Worm (Caenorhabditis elegans) whole organism, L4 larva: Measurements from ENCODE around the gene math-6.
"Not testable (repeated sequence)": the region's sequence is repeated elsewhere in the genome, so short reads cannot be mapped to it uniquely, and the experiment has no call there.

Source experiments
- D1046.2 ChIP-seq: fragments of 200-800 bp; sonication (Bioruptor generic); IDR thresholded peaks from 2 replicates; pipeline ENCODE4 v1.3.6; 2022; ENCODE audit warnings: missing genetic modification characterization, missing compliant biosample characterization
- F44E2.7 ChIP-seq: fragments of 200-800 bp; sonication (Bioruptor generic); IDR thresholded peaks from 2 replicates; pipeline ENCODE4 v2.1.2; 2022; ENCODE audit warnings: missing genetic modification characterization, missing compliant biosample characterization
- R02D3.7 ChIP-seq: fragments of 150-350 bp; sonication (generic microtip); optimal IDR thresholded peaks from 3 replicates; lab custom pipeline; 2014; ENCODE audit warnings: missing biosample characterization, missing genetic modification characterization
- Y48G9A.11 ChIP-seq: fragments of 200-800 bp; sonication (Bioruptor generic); IDR thresholded peaks from 2 replicates; pipeline ENCODE4 v1.3.6; 2022; ENCODE audit warnings: missing genetic modification reagents, missing genetic modification characterization, missing compliant biosample characterization
- aha-1 ChIP-seq: fragments of 150-350 bp; peaks from one replicate; lab custom pipeline; 2014; ENCODE audit warnings: missing biosample characterization, missing genetic modification characterization
- aly-2 ChIP-seq: sonication (generic microtip); optimal IDR thresholded peaks from 2 replicates; lab custom pipeline; 2018; ENCODE audit warnings: missing biosample characterization, missing genetic modification characterization
- arid-1 ChIP-seq: fragments of 200-800 bp; sonication (Bioruptor generic); conservative IDR thresholded peaks from 2 replicates; pipeline ENCODE4 v1.3.6; 2022; ENCODE audit warnings: missing genetic modification reagents, missing genetic modification characterization, missing compliant biosample characterization
- ceh-28 ChIP-seq: fragments of 150-350 bp; optimal IDR thresholded peaks from 2 replicates; lab custom pipeline; 2014; ENCODE audit warnings: missing biosample characterization, missing genetic modification reagents, missing genetic modification characterization
- ceh-32 ChIP-seq: sonication (generic microtip); optimal IDR thresholded peaks from 2 replicates; lab custom pipeline; 2016; ENCODE audit warnings: mild to moderate bottlenecking, missing genetic modification characterization, missing compliant biosample characterization; ENCODE audit not compliant: poor library complexity
- ceh-44 ChIP-seq: fragments of 200-800 bp; sonication (Bioruptor generic); IDR thresholded peaks from 2 replicates; pipeline ENCODE4 v1.3.6; 2022; ENCODE audit warnings: missing genetic modification reagents, missing genetic modification characterization, missing compliant biosample characterization
- ceh-62 ChIP-seq: sonication (generic microtip); optimal IDR thresholded peaks from 2 replicates; lab custom pipeline; 2017; ENCODE audit warnings: missing biosample characterization, missing genetic modification characterization
- daf-16 ChIP-seq, 3 experiments: sonication (generic microtip); optimal IDR thresholded peaks; 2 replicates each; lab custom pipeline; 2016 to 2017; ENCODE audit warnings: missing genetic modification characterization in 3 of 3, missing genetic modification reagents in 3 of 3, mild to moderate bottlenecking in 2 of 3, missing compliant biosample characterization in 2 of 3, missing biosample characterization in 1 of 3, moderate library complexity in 1 of 3
- daf-19 ChIP-seq: fragments of 200-800 bp; sonication (Bioruptor generic); conservative IDR thresholded peaks from 2 replicates; pipeline ENCODE4 v1.3.6; 2022; ENCODE audit warnings: missing genetic modification characterization, missing compliant biosample characterization
- dmd-6 ChIP-seq: fragments of 200-800 bp; sonication (Bioruptor generic); IDR thresholded peaks from 2 replicates; pipeline ENCODE4 v1.3.6; 2022; ENCODE audit warnings: missing genetic modification reagents, missing genetic modification characterization, missing compliant biosample characterization
- dpl-1 ChIP-seq: fragments of 150-350 bp; optimal IDR thresholded peaks from 2 replicates; lab custom pipeline; 2014; ENCODE audit warnings: missing biosample characterization, missing genetic modification reagents, missing genetic modification characterization
- duxl-1 ChIP-seq: sonication (generic microtip); optimal IDR thresholded peaks from 2 replicates; lab custom pipeline; 2016; ENCODE audit warnings: mild to moderate bottlenecking, missing genetic modification characterization, moderate library complexity, missing compliant biosample characterization; ENCODE audit not compliant: poor library complexity
- egl-27 ChIP-seq: sonication (generic microtip); optimal IDR thresholded peaks from 3 replicates; lab custom pipeline; 2017; ENCODE audit warnings: missing biosample characterization, missing genetic modification reagents, missing genetic modification characterization
- fos-1 ChIP-seq: fragments of 150-350 bp; optimal IDR thresholded peaks from 2 replicates; lab custom pipeline; 2014; ENCODE audit warnings: missing biosample characterization, missing genetic modification characterization
- hlh-11 ChIP-seq: fragments of 200-800 bp; sonication (Bioruptor generic); optimal IDR thresholded peaks from 2 replicates; lab custom pipeline; 2018; ENCODE audit warnings: mild to moderate bottlenecking, missing genetic modification characterization, missing compliant biosample characterization
- hlh-30 ChIP-seq: sonication (generic microtip); optimal IDR thresholded peaks from 2 replicates; lab custom pipeline; 2017; ENCODE audit warnings: antibody characterized with exemption, mild to moderate bottlenecking, missing genetic modification characterization, missing compliant biosample characterization; ENCODE audit not compliant: insufficient read depth
- jun-1 ChIP-seq: fragments of 150-350 bp; optimal IDR thresholded peaks from 2 replicates; lab custom pipeline; 2014; ENCODE audit warnings: missing biosample characterization, missing genetic modification reagents, missing genetic modification characterization
- lim-7 ChIP-seq: fragments of 200-800 bp; sonication (Bioruptor generic); IDR thresholded peaks from 2 replicates; pipeline ENCODE4 v1.3.6; 2022; ENCODE audit warnings: missing genetic modification characterization, missing compliant biosample characterization
- lin-1 ChIP-seq: fragments of 200-800 bp; sonication (Bioruptor generic); IDR thresholded peaks from 2 replicates; pipeline ENCODE4 v1.3.6; 2022; ENCODE audit warnings: missing genetic modification reagents, missing genetic modification characterization, missing compliant biosample characterization
- lin-38 ChIP-seq: fragments of 200-800 bp; sonication (Bioruptor generic); IDR thresholded peaks from 2 replicates; pipeline ENCODE4 v1.3.6; 2022; ENCODE audit warnings: missing genetic modification reagents, missing genetic modification characterization, missing compliant biosample characterization
- lir-3 ChIP-seq: sonication (generic microtip); optimal IDR thresholded peaks from 2 replicates; lab custom pipeline; 2016; ENCODE audit warnings: mild to moderate bottlenecking, missing genetic modification characterization, missing compliant biosample characterization
- mdl-1 ChIP-seq, 2 experiments: fragments of 150-350 bp in 1 of 2; sonication (generic microtip) in 1 of 2; optimal IDR thresholded peaks; 2 replicates each; lab custom pipeline; 2014 to 2017; ENCODE audit warnings: missing biosample characterization in 2 of 2, missing genetic modification characterization in 2 of 2
- mxl-2 ChIP-seq: fragments of 200-800 bp; sonication (Bioruptor generic); conservative IDR thresholded peaks from 2 replicates; pipeline ENCODE4 v1.3.6; 2022; ENCODE audit warnings: missing genetic modification reagents, missing genetic modification characterization, missing compliant biosample characterization
- mxl-3 ChIP-seq: fragments of 200-800 bp; sonication (Bioruptor generic); optimal IDR thresholded peaks from 2 replicates; lab custom pipeline; 2018; ENCODE audit warnings: mild to moderate bottlenecking, missing genetic modification characterization, missing compliant biosample characterization
- nhr-28 ChIP-seq: fragments of 150-350 bp; optimal IDR thresholded peaks from 2 replicates; lab custom pipeline; 2014; ENCODE audit warnings: missing biosample characterization, missing genetic modification characterization
- nhr-41 ChIP-seq: fragments of 200-800 bp; sonication (Bioruptor generic); IDR thresholded peaks from 2 replicates; pipeline ENCODE4 v1.3.6; 2022; ENCODE audit warnings: missing genetic modification reagents, missing genetic modification characterization, missing compliant biosample characterization
- nhr-42 ChIP-seq: fragments of 200-800 bp; sonication (Bioruptor generic); IDR thresholded peaks from 2 replicates; pipeline ENCODE4 v1.3.6; 2022; ENCODE audit warnings: missing genetic modification characterization, missing compliant biosample characterization
- nhr-6 ChIP-seq: fragments of 150-350 bp; optimal IDR thresholded peaks from 2 replicates; lab custom pipeline; 2014; ENCODE audit warnings: missing biosample characterization, missing genetic modification characterization
- nhr-77 ChIP-seq: fragments of 150-350 bp; optimal IDR thresholded peaks from 2 replicates; lab custom pipeline; 2014; ENCODE audit warnings: missing biosample characterization, missing genetic modification characterization
- php-3 ChIP-seq: fragments of 200-800 bp; sonication (Bioruptor generic); IDR thresholded peaks from 2 replicates; pipeline ENCODE4 v1.3.6; 2022; ENCODE audit warnings: missing genetic modification reagents, missing genetic modification characterization, missing compliant biosample characterization
- pqm-1 ChIP-seq: sonication (generic microtip); optimal IDR thresholded peaks from 2 replicates; lab custom pipeline; 2017; ENCODE audit warnings: missing biosample characterization, missing genetic modification characterization
- set-16 ChIP-seq: fragments of 200-800 bp; sonication (Bioruptor generic); IDR thresholded peaks from 2 replicates; pipeline ENCODE4 v1.3.6; 2022; ENCODE audit warnings: missing genetic modification reagents, missing genetic modification characterization, missing compliant biosample characterization
- spr-1 ChIP-seq: sonication (generic microtip); optimal IDR thresholded peaks from 2 replicates; lab custom pipeline; 2016; ENCODE audit warnings: mild to moderate bottlenecking, missing genetic modification characterization, missing compliant biosample characterization
- tra-1 ChIP-seq: fragments of 200-800 bp; sonication (Bioruptor generic); IDR thresholded peaks from 2 replicates; pipeline ENCODE4 v1.3.6; 2022; ENCODE audit warnings: missing genetic modification reagents, missing genetic modification characterization, missing compliant biosample characterization
- unc-39 ChIP-seq: sonication (generic microtip); optimal IDR thresholded peaks from 2 replicates; lab custom pipeline; 2017; ENCODE audit warnings: missing biosample characterization, missing genetic modification characterization
- zip-2 ChIP-seq: fragments of 150-350 bp; optimal IDR thresholded peaks from 2 replicates; lab custom pipeline; 2014; ENCODE audit warnings: missing biosample characterization, missing genetic modification characterization
- ztf-7 ChIP-seq: fragments of 150-350 bp; optimal IDR thresholded peaks from 2 replicates; lab custom pipeline; 2014; ENCODE audit warnings: missing biosample characterization, missing genetic modification characterization

math-6 gene

ce11 chrII:1854094-1854493 lies 30.4 kb downstream of the math-6 start, which contains the start of gene fbxb-95:
Gene fbxb-95 (plus strand): TSS chrII:1854394.
- not testable (repeated sequence) for TF ChIP-seq ztf-7 (tag; lab: Kevin White, UChicago); mdl-1 (tag; optimal IDR thresholded peaks at IDR 0.05; lab: Kevin White, UChicago); unc-39 (tag; lab: Kevin White, UChicago)

- TF ChIP-seq F44E2.7 (GFP tag; lab: Robert Waterston, UW) = no peak
- TF ChIP-seq zip-2 (tag; lab: Kevin White, UChicago) = no peak
- TF ChIP-seq php-3 (GFP tag; lab: Robert Waterston, UW) = no peak
- TF ChIP-seq ceh-32 (tag; lab: Kevin White, UChicago) = no peak
- no peak for TF ChIP-seq aly-2 (tag; lab: Kevin White, UChicago)
- no peak for TF ChIP-seq lir-3 (tag; lab: Kevin White, UChicago)
- no peak for TF ChIP-seq hlh-30 (tag; lab: Kevin White, UChicago)
- TF ChIP-seq lin-38 (GFP tag; lab: Robert Waterston, UW) = no peak
- TF ChIP-seq ceh-62 (tag; lab: Kevin White, UChicago) = no peak
- TF ChIP-seq daf-19 = no peak
- TF ChIP-seq fos-1 (tag; lab: Kevin White, UChicago) = no peak
- no peak for TF ChIP-seq arid-1
- TF ChIP-seq set-16 = no peak
Observed at ce11 chrII:1852503-1852902, 32.0 kb downstream of the math-6 start, which contains the start of gene C52E2.2. Gene C52E2.2 (plus strand): TSS chrII:1852803.

- TF ChIP-seq ceh-44 = no peak
- peak; percentile 38 for TF ChIP-seq aha-1 (tag; lab: Kevin White, UChicago)
- TF ChIP-seq R02D3.7 (tag; lab: Kevin White, UChicago) = no peak
- peak; percentile 57 for TF ChIP-seq nhr-6 (tag; lab: Kevin White, UChicago)
- TF ChIP-seq tra-1 (GFP tag; lab: Robert Waterston, UW) = peak; percentile 97
- TF ChIP-seq nhr-41 (GFP tag; lab: Robert Waterston, UW) = no peak
- TF ChIP-seq hlh-11 (tag; lab: Kevin White, UChicago) = peak; percentile 92
- TF ChIP-seq nhr-77 = peak; percentile 94
- TF ChIP-seq nhr-42 (GFP tag; lab: Robert Waterston, UW) = peak; percentile 52; the same call in 1 of the 2 replicates
- TF ChIP-seq daf-16 (GFP tag; optimal IDR thresholded peaks at IDR 0.05; lab: Kevin White, UChicago) = no peak
- TF ChIP-seq daf-16 (tag; optimal IDR thresholded peaks at IDR 0.05; lab: Kevin White, UChicago) = peak; percentile 85
- no peak for TF ChIP-seq mxl-2 (GFP tag; lab: Robert Waterston, UW)
- no peak for TF ChIP-seq Y48G9A.11
- peak; percentile 97 for TF ChIP-seq lin-1 (GFP tag; lab: Robert Waterston, UW)
- peak; percentile 99 for TF ChIP-seq pqm-1 (tag; lab: Kevin White, UChicago)
- no peak for TF ChIP-seq dpl-1
- no peak for TF ChIP-seq egl-27 (tag; lab: Kevin White, UChicago)
- peak; percentile 96 for TF ChIP-seq nhr-28 (tag; lab: Kevin White, UChicago)
- peak; percentile 47 for TF ChIP-seq mxl-3 (GFP tag; lab: Kevin White, UChicago)
- TF ChIP-seq spr-1 (tag; lab: Kevin White, UChicago) = no peak
- peak in 1 of 2 experiments; percentile 43 for TF ChIP-seq mdl-1 (tag; optimal IDR thresholded peaks at IDR 0.05; lab: Kevin White, UChicago)
- peak; percentile 87 for TF ChIP-seq duxl-1 (tag; lab: Kevin White, UChicago)
- TF ChIP-seq ceh-28 (tag; lab: Kevin White, UChicago) = no peak
- peak; percentile 90 for TF ChIP-seq php-3 (GFP tag; lab: Robert Waterston, UW)
- peak; percentile 2 for TF ChIP-seq hlh-30 (tag; lab: Kevin White, UChicago)
- TF ChIP-seq jun-1 (tag; lab: Kevin White, UChicago) = peak; percentile 34
- no peak for TF ChIP-seq D1046.2 (GFP tag; lab: Robert Waterston, UW)
- no peak for TF ChIP-seq lim-7 (GFP tag; lab: Robert Waterston, UW)
- TF ChIP-seq dmd-6 (GFP tag; lab: Robert Waterston, UW) = peak; percentile 99
- TF ChIP-seq, all 104 proteins: peak for 17
Observed at ce11 chrII:1851716-1852115, 32.8 kb downstream of the math-6 start.
